Fruit fly (Drosophila melanogaster): Measurements from ENCODE around the gene Pbp95.

Gene Pbp95

dm6 chr3R:8009080-8009620, 4.4 kb upstream of the Pbp95 start, which contains the start of the genes CG11052 and CG3223 (continued):
- TF ChIP-seq CG3163 (GFP tag; optimal IDR thresholded peaks at IDR 0.05): no peak
- TF ChIP-seq ewg (GFP tag; optimal IDR thresholded peaks at IDR 0.05): no peak
- peak; percentile 55 for TF ChIP-seq BEAF-32 (GFP tag; optimal IDR thresholded peaks at IDR 0.05)
- peak; percentile 22 for TF ChIP-seq phol (tag; optimal IDR thresholded peaks at IDR 0.05)
- TF ChIP-seq zen2 (GFP tag; IDR thresholded peaks at IDR 0.05; ENCODE audit: partially characterized antibody): no peak
- peak; percentile 21 for TF ChIP-seq kni (GFP tag; optimal IDR thresholded peaks at IDR 0.05)
- TF ChIP-seq CG34224 (GFP tag; IDR thresholded peaks at IDR 0.05; ENCODE audit: partially characterized antibody): no peak
- no peak for TF ChIP-seq dati (GFP tag; IDR thresholded peaks at IDR 0.05)
- no peak for TF ChIP-seq HHEX (GFP tag; optimal IDR thresholded peaks at IDR 0.05)
- TF ChIP-seq tup (GFP tag; optimal IDR thresholded peaks at IDR 0.05): no peak
- no peak for TF ChIP-seq CG8281 (tag; optimal IDR thresholded peaks at IDR 0.05)
- TF ChIP-seq Eip74EF (GFP tag; optimal IDR thresholded peaks at IDR 0.05): no peak
- peak; percentile 15 for TF ChIP-seq CG2712 (tag; optimal IDR thresholded peaks at IDR 0.05)
- no peak for TF ChIP-seq tgo (GFP tag; IDR thresholded peaks at IDR 0.05)
- no peak for TF ChIP-seq pan (optimal IDR thresholded peaks at IDR 0.05)
- peak in 1 of 2 experiments; percentile 18 for TF ChIP-seq pan (GFP tag; optimal IDR thresholded peaks at IDR 0.05 in 1 of 2, IDR thresholded peaks at IDR 0.05 in 1 of 2)
- no peak for TF ChIP-seq pnt (GFP tag; optimal IDR thresholded peaks at IDR 0.05)
- TF ChIP-seq HLHmδ (GFP tag; optimal IDR thresholded peaks at IDR 0.05): no peak
- peak; percentile 51 for TF ChIP-seq CG10267 (tag; optimal IDR thresholded peaks at IDR 0.05)
- peak; percentile 21 for TF ChIP-seq nmo (GFP tag; optimal IDR thresholded peaks at IDR 0.05)
- TF ChIP-seq sug (tag; optimal IDR thresholded peaks at IDR 0.05): peak; percentile 32
- no peak for TF ChIP-seq PHDP (tag; optimal IDR thresholded peaks at IDR 0.05)
- TF ChIP-seq CG10959 (GFP tag; IDR thresholded peaks at IDR 0.05): no peak
- TF ChIP-seq rib (GFP tag; IDR thresholded peaks at IDR 0.05): no peak
- TF ChIP-seq CG4328 (GFP tag; optimal IDR thresholded peaks at IDR 0.05): no peak
- TF ChIP-seq tap (tag; optimal IDR thresholded peaks at IDR 0.05): no peak
- TF ChIP-seq toy (GFP tag; IDR thresholded peaks at IDR 0.05): no peak
- TF ChIP-seq hth (optimal IDR thresholded peaks at IDR 0.05): no peak
- TF ChIP-seq CG2199 (GFP tag; IDR thresholded peaks at IDR 0.05): no peak
- no peak for TF ChIP-seq CG12942 (GFP tag; optimal IDR thresholded peaks at IDR 0.05)
- peak; percentile 68 for TF ChIP-seq CG13287 (GFP tag; IDR thresholded peaks at IDR 0.05; ENCODE audit: partially characterized antibody)
- no peak for TF ChIP-seq Gug (GFP tag; IDR thresholded peaks at IDR 0.05)
- TF ChIP-seq ara (GFP tag; IDR thresholded peaks at IDR 0.05): no peak
- TF ChIP-seq Hr39 (optimal IDR thresholded peaks at IDR 0.05): no peak
- TF ChIP-seq lbe (GFP tag; optimal IDR thresholded peaks at IDR 0.05): no peak
- TF ChIP-seq Elba2 (GFP tag; optimal IDR thresholded peaks at IDR 0.05): peak; percentile 94
- no peak for TF ChIP-seq run (tag; optimal IDR thresholded peaks at IDR 0.05)
- no peak for TF ChIP-seq CG9215 (GFP tag; IDR thresholded peaks at IDR 0.05)
- TF ChIP-seq BtbVII (GFP tag; optimal IDR thresholded peaks at IDR 0.05): no peak
- no peak for TF ChIP-seq Lhr (GFP tag; optimal IDR thresholded peaks at IDR 0.05)
- TF ChIP-seq Dek (tag; optimal IDR thresholded peaks at IDR 0.05): no peak
- TF ChIP-seq CTCF (GFP tag; optimal IDR thresholded peaks at IDR 0.05): peak; percentile 20
- no peak for TF ChIP-seq CG9817 (tag; optimal IDR thresholded peaks at IDR 0.05)
- TF ChIP-seq Atf3 (GFP tag; optimal IDR thresholded peaks at IDR 0.05): no peak
- TF ChIP-seq dimm (GFP tag; IDR thresholded peaks at IDR 0.05): no peak
- no peak for TF ChIP-seq h (optimal IDR thresholded peaks at IDR 0.05)
- TF ChIP-seq Ets65A (GFP tag): no peak
- TF ChIP-seq inv (GFP tag; IDR thresholded peaks at IDR 0.05; ENCODE audit: partially characterized antibody): peak; percentile 12; the same call in 1 of the 2 replicates
- TF ChIP-seq Usf (GFP tag; optimal IDR thresholded peaks at IDR 0.05): no peak
- no peak for TF ChIP-seq grn (GFP tag; optimal IDR thresholded peaks at IDR 0.05)
- TF ChIP-seq Max (GFP tag; optimal IDR thresholded peaks at IDR 0.05): no peak
- TF ChIP-seq CG6254 (GFP tag; optimal IDR thresholded peaks at IDR 0.05): peak; percentile 100

All from whole organism, embryonic.